Fruit fly (Drosophila melanogaster) whole organism, embryonic: ENCODE results near the gene PGAP2.

Experiments
- Adf1 ChIP-seq: fragments of 200-800 bp; sonication (Bioruptor generic); IDR thresholded peaks from 2 replicates; pipeline ENCODE4 v1.3.6; 2022; ENCODE audit warnings: missing biosample characterization, missing genetic modification characterization
- Bdp1 ChIP-seq: fragments of 200-800 bp; sonication (Bioruptor generic); optimal IDR thresholded peaks from 3 replicates; lab custom pipeline; 2016; ENCODE audit warnings: missing biosample characterization, missing genetic modification characterization
- CG10543 ChIP-seq: fragments of 200-800 bp; sonication (Bioruptor generic); optimal IDR thresholded peaks from 3 replicates; lab custom pipeline; 2017; ENCODE audit warnings: missing biosample characterization, mild to moderate bottlenecking, missing genetic modification characterization, moderate library complexity
- CG11695 ChIP-seq: fragments of 200-800 bp; sonication (Bioruptor generic); IDR thresholded peaks from 3 replicates; pipeline ENCODE4 v1.3.6; 2022; ENCODE audit warnings: missing biosample characterization, missing genetic modification characterization
- CG11696 ChIP-seq: fragments of 200-800 bp; sonication (Bioruptor generic); IDR thresholded peaks from 2 replicates; pipeline ENCODE4 v1.3.6; 2022; ENCODE audit warnings: missing biosample characterization, missing genetic modification characterization
- CG12299 ChIP-seq: fragments of 200-800 bp; sonication (Bioruptor generic); optimal IDR thresholded peaks from 2 replicates; lab custom pipeline; 2018; ENCODE audit warnings: missing biosample characterization, mild to moderate bottlenecking, missing genetic modification characterization
- CG13287 ChIP-seq: fragments of 200-800 bp; sonication (Bioruptor generic); IDR thresholded peaks from 2 replicates; pipeline ENCODE4 v1.3.6; 2022; ENCODE audit warnings: missing biosample characterization, missing genetic modification characterization; ENCODE audit not compliant: partially characterized antibody
- CG14441 ChIP-seq: fragments of 200-800 bp; sonication (Bioruptor generic); IDR thresholded peaks from 2 replicates; pipeline ENCODE4 v1.3.6; 2022; ENCODE audit warnings: missing biosample characterization, missing genetic modification characterization
- CG15601 ChIP-seq: fragments of 200-800 bp; sonication (Bioruptor generic); optimal IDR thresholded peaks from 3 replicates; lab custom pipeline; 2019; ENCODE audit warnings: missing biosample characterization, mild to moderate bottlenecking, missing genetic modification characterization, moderate library complexity
- CG17361 ChIP-seq: fragments of 200-800 bp; sonication (Bioruptor generic); IDR thresholded peaks from 3 replicates; pipeline ENCODE4 v1.3.6; 2022; ENCODE audit warnings: missing biosample characterization, missing genetic modification characterization
- CG17385 ChIP-seq: fragments of 200-800 bp; sonication (Bioruptor generic); optimal IDR thresholded peaks from 3 replicates; lab custom pipeline; 2018; ENCODE audit warnings: missing biosample characterization, mild to moderate bottlenecking, missing genetic modification characterization
- CG33213 ChIP-seq: fragments of 200-800 bp; sonication (Bioruptor generic); optimal IDR thresholded peaks from 3 replicates; lab custom pipeline; 2016; ENCODE audit warnings: missing biosample characterization, missing genetic modification characterization
- CG6683 ChIP-seq: fragments of 200-800 bp; sonication (Bioruptor generic); optimal IDR thresholded peaks from 2 replicates; lab custom pipeline; 2017; ENCODE audit warnings: missing biosample characterization, mild to moderate bottlenecking, missing genetic modification characterization, missing genetic modification reagents
- CG6791 ChIP-seq: fragments of 200-800 bp; sonication (Bioruptor generic); IDR thresholded peaks from 3 replicates; pipeline ENCODE4 v1.3.6; 2022; ENCODE audit warnings: missing biosample characterization, missing genetic modification characterization; ENCODE audit not compliant: partially characterized antibody
- CG6813 ChIP-seq: fragments of 200-800 bp; sonication (Bioruptor generic); optimal IDR thresholded peaks from 2 replicates; lab custom pipeline; 2017; ENCODE audit warnings: missing biosample characterization, missing genetic modification characterization, mild to moderate bottlenecking, moderate library complexity, missing genetic modification reagents
- CG7357 ChIP-seq: fragments of 200-800 bp; sonication (Bioruptor generic); IDR thresholded peaks from 3 replicates; pipeline ENCODE4 v1.3.6; 2022; ENCODE audit warnings: missing biosample characterization, missing genetic modification characterization
- CG8359 ChIP-seq: fragments of 200-800 bp; sonication (Bioruptor generic); optimal IDR thresholded peaks from 2 replicates; lab custom pipeline; 2017; ENCODE audit warnings: missing biosample characterization, mild to moderate bottlenecking, missing genetic modification characterization, borderline replicate concordance
- CG8944 ChIP-seq: fragments of 200-800 bp; sonication (Bioruptor generic); optimal IDR thresholded peaks from 3 replicates; lab custom pipeline; 2016; ENCODE audit warnings: missing biosample characterization, missing genetic modification characterization
- Eip74EF ChIP-seq, 2 experiments: fragments of 200-800 bp in 1 of 2; fragments of >200 bp in 1 of 2; sonication (Bioruptor generic) in 1 of 2; optimal IDR thresholded peaks; 2 replicates each; lab custom pipeline; 2017 to 2019; ENCODE audit warnings: missing biosample characterization in 2 of 2, missing genetic modification characterization in 2 of 2, mild to moderate bottlenecking in 1 of 2, moderate library complexity in 1 of 2
- Ets65A ChIP-seq: fragments of 200-800 bp; sonication (Bioruptor generic); peaks from one replicate; lab custom pipeline; 2016; ENCODE audit warnings: missing biosample characterization, missing genetic modification characterization
- H15 ChIP-seq: fragments of 200-800 bp; sonication (Bioruptor generic); IDR thresholded peaks from 3 replicates; pipeline ENCODE4 v1.3.6; 2022; ENCODE audit warnings: missing biosample characterization, missing genetic modification characterization
- HHEX ChIP-seq: fragments of 200-800 bp; sonication (Bioruptor generic); optimal IDR thresholded peaks from 3 replicates; lab custom pipeline; 2017; ENCODE audit warnings: missing biosample characterization, mild to moderate bottlenecking, missing genetic modification characterization, missing genetic modification reagents
- HmgD ChIP-seq: fragments of 200-800 bp; sonication (Bioruptor generic); optimal IDR thresholded peaks from 3 replicates; lab custom pipeline; 2016; ENCODE audit warnings: missing biosample characterization, missing genetic modification characterization
- Med ChIP-seq: fragments of 200-800 bp; sonication (Bioruptor generic); peaks from one replicate; lab custom pipeline; 2016; ENCODE audit warnings: missing biosample characterization, missing genetic modification characterization, mild to moderate bottlenecking, inconsistent platforms, moderate library complexity
- Meics ChIP-seq: fragments of 200-800 bp; sonication (Bioruptor generic); optimal IDR thresholded peaks from 2 replicates; lab custom pipeline; 2017; ENCODE audit warnings: missing biosample characterization, mild to moderate bottlenecking, missing genetic modification characterization
- Pdp1 ChIP-seq, 2 experiments: fragments of 200-800 bp; sonication (Bioruptor generic); optimal IDR thresholded peaks; 3 replicates each; lab custom pipeline; 2016; ENCODE audit warnings: missing biosample characterization in 2 of 2, missing genetic modification characterization in 2 of 2, mild to moderate bottlenecking in 1 of 2, moderate library complexity in 1 of 2
- Sry-β ChIP-seq: fragments of 200-800 bp; sonication (Bioruptor generic); optimal IDR thresholded peaks from 2 replicates; lab custom pipeline; 2018; ENCODE audit warnings: missing biosample characterization, mild to moderate bottlenecking, missing genetic modification characterization, moderate library complexity
- ab ChIP-seq: fragments of 200-800 bp; sonication (Bioruptor generic); optimal IDR thresholded peaks from 2 replicates; lab custom pipeline; 2016; ENCODE audit warnings: missing biosample characterization, missing genetic modification characterization
- br ChIP-seq: fragments of >200 bp; optimal IDR thresholded peaks from 2 replicates; lab custom pipeline; 2017
- caup ChIP-seq: fragments of 200-800 bp; sonication (Bioruptor generic); optimal IDR thresholded peaks from 3 replicates; lab custom pipeline; 2017; ENCODE audit warnings: missing biosample characterization, mild to moderate bottlenecking, missing genetic modification characterization, moderate library complexity; ENCODE audit not compliant: severe bottlenecking
- dan ChIP-seq: fragments of 200-800 bp; sonication (Bioruptor generic); IDR thresholded peaks from 2 replicates; pipeline ENCODE4 v1.3.6; 2022; ENCODE audit warnings: missing biosample characterization, missing genetic modification characterization
- fd64A ChIP-seq: fragments of 200-800 bp; sonication (Bioruptor generic); optimal IDR thresholded peaks from 3 replicates; lab custom pipeline; 2018; ENCODE audit warnings: missing biosample characterization, mild to moderate bottlenecking, missing genetic modification characterization
- fd96Cb ChIP-seq: fragments of 200-800 bp; sonication (Bioruptor generic); optimal IDR thresholded peaks from 2 replicates; lab custom pipeline; 2018; ENCODE audit warnings: missing biosample characterization, mild to moderate bottlenecking, missing genetic modification characterization, moderate library complexity
- fru ChIP-seq: fragments of >200 bp; optimal IDR thresholded peaks from 2 replicates; lab custom pipeline; 2017
- ftz-f1 ChIP-seq: fragments of 200-800 bp; sonication (Bioruptor generic); optimal IDR thresholded peaks from 2 replicates; lab custom pipeline; 2016; ENCODE audit warnings: missing biosample characterization, missing genetic modification characterization
- hb ChIP-seq: fragments of 200-800 bp; sonication (Bioruptor generic); IDR thresholded peaks from 3 replicates; pipeline ENCODE4 v1.3.6; 2022; ENCODE audit warnings: missing biosample characterization, missing genetic modification characterization; ENCODE audit not compliant: partially characterized antibody
- hth ChIP-seq: fragments of >200 bp; optimal IDR thresholded peaks from 2 replicates; lab custom pipeline; 2017; ENCODE audit warnings: inconsistent platforms
- mld ChIP-seq: fragments of 200-800 bp; sonication (Bioruptor generic); IDR thresholded peaks from 3 replicates; pipeline ENCODE4 v1.3.6; 2022; ENCODE audit warnings: missing biosample characterization, missing genetic modification characterization; ENCODE audit not compliant: partially characterized antibody
- org-1 ChIP-seq: fragments of 200-800 bp; sonication (Bioruptor generic); optimal IDR thresholded peaks from 2 replicates; lab custom pipeline; 2017; ENCODE audit warnings: missing biosample characterization, missing genetic modification characterization
- phol ChIP-seq: fragments of 200-800 bp; sonication (Bioruptor generic); optimal IDR thresholded peaks from 3 replicates; lab custom pipeline; 2018; ENCODE audit warnings: missing biosample characterization, mild to moderate bottlenecking, missing genetic modification characterization, moderate library complexity
- pros ChIP-seq: fragments of 200-800 bp; sonication (Bioruptor generic); optimal IDR thresholded peaks from 3 replicates; lab custom pipeline; 2019; ENCODE audit warnings: missing biosample characterization, mild to moderate bottlenecking, missing genetic modification characterization, moderate library complexity
- pzg ChIP-seq: fragments of 200-800 bp; sonication (Bioruptor generic); optimal IDR thresholded peaks from 3 replicates; lab custom pipeline; 2018; ENCODE audit warnings: missing biosample characterization, mild to moderate bottlenecking, missing genetic modification characterization, moderate library complexity
- sens ChIP-seq: fragments of 200-800 bp; sonication (Bioruptor generic); peaks from one replicate; lab custom pipeline; 2016; ENCODE audit warnings: missing biosample characterization, missing genetic modification characterization
- so ChIP-seq: fragments of 200-800 bp; sonication (Bioruptor generic); IDR thresholded peaks from 3 replicates; pipeline ENCODE4 v1.3.6; 2022; ENCODE audit warnings: missing biosample characterization, missing genetic modification characterization
- tio ChIP-seq: fragments of 200-800 bp; sonication (Bioruptor generic); optimal IDR thresholded peaks from 2 replicates; lab custom pipeline; 2017; ENCODE audit warnings: missing biosample characterization, missing genetic modification characterization, inconsistent platforms
- wdn ChIP-seq: fragments of 200-800 bp; sonication (Bioruptor generic); IDR thresholded peaks from 2 replicates; pipeline ENCODE4 v1.3.6; 2022; ENCODE audit warnings: missing biosample characterization, missing genetic modification characterization

The PGAP2 gene

DNA sequence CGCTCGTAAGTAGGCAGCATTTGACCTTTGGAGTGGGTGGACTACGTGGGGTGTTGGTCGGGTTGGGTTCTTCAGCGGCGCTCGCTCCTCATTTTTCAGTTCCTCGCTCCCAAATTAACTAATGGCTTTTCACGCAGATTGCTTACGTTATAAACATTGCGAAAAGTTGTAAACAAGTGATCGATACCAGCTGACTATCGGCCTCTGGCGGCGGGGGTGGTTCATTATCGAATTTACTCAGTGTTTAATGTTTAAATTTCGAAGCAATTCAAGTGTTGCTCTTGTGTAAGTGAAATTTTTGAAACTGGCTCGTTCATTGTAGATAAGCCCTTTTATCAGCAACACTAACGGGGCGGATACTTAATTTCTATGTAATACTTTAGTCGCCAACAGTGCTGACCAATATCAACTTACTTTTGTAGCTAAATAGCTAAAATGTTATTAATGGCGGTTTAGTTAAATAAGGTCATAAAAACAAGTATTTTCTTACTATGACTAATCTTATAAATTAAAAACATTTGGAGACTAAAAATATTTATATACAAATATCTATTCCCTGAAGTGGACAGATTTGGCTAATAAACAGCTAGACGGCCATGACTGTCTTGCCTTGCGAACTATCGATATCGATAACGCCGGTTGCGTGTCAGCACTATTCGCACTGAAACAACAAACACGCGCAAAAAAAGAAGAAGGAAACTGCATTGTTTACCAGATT, at the start of gene PGAP2, which contains the start of gene Clp (continued):
- TF ChIP-seq Pdp1 (GFP tag; optimal IDR thresholded peaks at IDR 0.05; lab: Kevin White, UChicago) (peak; percentile 67 to 69), HHEX (GFP tag; lab: Kevin White, UChicago) (peak; percentile 6), so (peak; percentile 58; the same call in 1 of the 3 replicates), wdn (no peak), CG15601 (peak; percentile 62), ftz-f1 (GFP tag; lab: Kevin White, UChicago) (no peak), CG6791 (GFP tag; lab: Robert Waterston, UW) (no peak), Bdp1 (GFP tag; lab: Kevin White, UChicago) (peak; percentile 20), tio (GFP tag; lab: Kevin White, UChicago) (no peak), caup (GFP tag; lab: Kevin White, UChicago) (peak; percentile 42), pzg (GFP tag; lab: Kevin White, UChicago) (peak; percentile 34), mld (GFP tag; lab: Robert Waterston, UW) (no peak), CG33213 (GFP tag; lab: Kevin White, UChicago) (no peak), fd96Cb (tag; lab: Kevin White, UChicago) (peak; percentile 62), org-1 (GFP tag; lab: Kevin White, UChicago) (peak; percentile 16), CG11695 (GFP tag; lab: Robert Waterston, UW) (peak; percentile 52; the same call in 2 of the 3 replicates), br (lab: Kevin White, UChicago) (no peak), CG8944 (GFP tag; lab: Kevin White, UChicago) (peak; percentile 12), Sry-β (GFP tag; lab: Kevin White, UChicago) (peak; percentile 99), H15 (GFP tag; lab: Robert Waterston, UW) (peak; percentile 73), phol (peak; percentile 85), HmgD (no peak)

DNA sequence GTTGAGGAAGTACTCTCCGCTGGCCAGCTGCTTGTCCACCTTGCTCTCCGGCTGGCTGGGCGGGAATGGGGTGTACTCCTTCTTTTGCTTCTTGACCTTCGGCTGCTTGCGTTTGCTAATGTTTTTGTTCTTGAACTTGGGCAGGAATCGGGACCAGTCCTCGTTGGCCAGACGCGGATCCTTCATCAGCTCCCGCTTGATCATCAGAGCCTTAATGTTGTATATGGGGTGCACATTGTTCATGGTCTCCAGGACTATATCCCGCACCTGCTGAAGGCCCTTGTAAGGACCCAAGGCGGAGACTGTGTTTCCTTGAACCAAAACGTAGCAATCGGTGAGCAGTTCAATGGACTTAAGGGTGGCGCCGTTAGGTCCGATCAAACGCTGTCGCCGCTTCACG, 49.7 kb upstream of the PGAP2 start:
- peak; percentile 62 for TF ChIP-seq Med (GFP tag; lab: Kevin White, UChicago)
- no peak for TF ChIP-seq fru (lab: Kevin White, UChicago)
- TF ChIP-seq sens (GFP tag; lab: Kevin White, UChicago) = peak; percentile 65
- no peak for TF ChIP-seq dan (GFP tag; lab: Robert Waterston, UW)
- TF ChIP-seq Meics (GFP tag; lab: Kevin White, UChicago) = no peak
- no peak for TF ChIP-seq CG6813
- 0 out of 3 replicates have a peak, but pooled peaks have one; percentile 9 for TF ChIP-seq CG6791 (GFP tag; lab: Robert Waterston, UW)
- peak; percentile 76 for TF ChIP-seq Ets65A (GFP tag; lab: Kevin White, UChicago)

DNA sequence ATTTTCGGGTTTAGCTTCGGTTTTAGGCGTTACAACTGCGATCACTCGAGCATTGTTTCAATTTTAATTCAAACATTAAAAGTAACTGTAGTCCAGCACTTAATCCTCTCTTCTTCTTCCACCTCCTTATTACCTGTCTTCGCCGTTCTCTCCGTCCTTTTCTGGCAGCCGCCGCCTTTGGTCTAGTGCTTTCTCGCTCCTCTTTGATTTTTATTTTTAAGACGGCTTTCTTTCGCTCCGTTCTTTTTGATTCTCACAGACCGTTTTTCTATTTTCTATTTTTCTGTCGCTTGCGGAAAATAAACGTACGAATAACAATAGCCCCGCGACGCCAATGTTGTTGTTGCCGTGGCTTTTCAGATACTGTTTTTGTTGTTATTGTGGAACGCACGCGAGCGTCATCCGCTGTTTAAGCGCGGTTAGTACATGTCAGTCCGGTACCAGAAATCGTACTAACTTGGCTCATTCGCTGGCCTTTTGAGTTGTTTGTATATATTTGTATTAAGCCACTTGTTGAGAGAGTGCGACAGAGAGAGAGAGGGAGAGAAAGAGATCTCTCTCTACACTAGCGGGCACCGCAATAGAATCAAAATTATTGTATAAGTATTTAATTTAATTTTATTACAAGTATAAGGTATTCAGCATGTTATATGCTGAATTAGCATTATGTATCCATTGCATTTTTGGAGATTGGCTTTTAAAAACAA, 48.7 kb upstream of the PGAP2 start, which contains the start of gene aru:
aru (minus strand) TSS at position 456 of the 707 bp plus-strand sequence.
- no peak for TF ChIP-seq Adf1
- TF ChIP-seq hb = no peak
- peak; percentile 26; the same call in 1 of the 2 replicates for TF ChIP-seq CG13287 (GFP tag; lab: Robert Waterston, UW)
- no peak for TF ChIP-seq fd64A
- TF ChIP-seq CG17361 (GFP tag; lab: Robert Waterston, UW) = peak; percentile 44; the same call in 1 of the 3 replicates
- no peak for TF ChIP-seq CG7357 (GFP tag; lab: Robert Waterston, UW)
- peak; percentile 48 for TF ChIP-seq CG10543 (GFP tag; lab: Kevin White, UChicago)
- no peak for TF ChIP-seq CG6683 (GFP tag; lab: Kevin White, UChicago)
- peak in 1 of 2 experiments; percentile 31 for TF ChIP-seq Eip74EF (GFP tag; optimal IDR thresholded peaks at IDR 0.05; lab: Kevin White, UChicago)
- TF ChIP-seq ab (GFP tag; lab: Kevin White, UChicago) = no peak
- TF ChIP-seq CG14441 (GFP tag; lab: Robert Waterston, UW) = no peak
- TF ChIP-seq CG11696 = peak; percentile 99
- peak; percentile 46 for TF ChIP-seq CG17385 (GFP tag; lab: Kevin White, UChicago)
- no peak for TF ChIP-seq CG12299 (tag; lab: Kevin White, UChicago)
- TF ChIP-seq phol = peak; percentile 26
- peak; percentile 76 for TF ChIP-seq pros (GFP tag; lab: Kevin White, UChicago)
- no peak for TF ChIP-seq CG8359 (GFP tag; lab: Kevin White, UChicago)
- TF ChIP-seq hth = no peak
